Fruit fly (Drosophila melanogaster) whole organism, adult: ENCODE data around the gene GC1.

Experiments used
- CG11617 ChIP-seq: fragments of 200-800 bp; sonication (Bioruptor generic); optimal IDR thresholded peaks from 2 replicates; lab custom pipeline; 2017; ENCODE audit warnings: mild to moderate bottlenecking, missing biosample characterization, missing genetic modification reagents, missing genetic modification characterization
- CG12768 ChIP-seq: fragments of 200-800 bp; sonication (Bioruptor generic); optimal IDR thresholded peaks from 2 replicates; lab custom pipeline; 2017; ENCODE audit warnings: missing biosample characterization, missing genetic modification characterization, mild to moderate bottlenecking, moderate library complexity, missing genetic modification reagents
- CG14711 ChIP-seq: fragments of 200-800 bp; sonication (Bioruptor generic); optimal IDR thresholded peaks from 2 replicates; lab custom pipeline; 2018; ENCODE audit warnings: missing biosample characterization, mild to moderate bottlenecking, missing genetic modification characterization, moderate library complexity
- CG1620 ChIP-seq: fragments of 200-800 bp; sonication (Bioruptor generic); optimal IDR thresholded peaks from 2 replicates; lab custom pipeline; 2016; ENCODE audit warnings: missing biosample characterization, missing genetic modification characterization
- CG7045 ChIP-seq: fragments of 200-800 bp; sonication (Bioruptor generic); optimal IDR thresholded peaks from 2 replicates; lab custom pipeline; 2017; ENCODE audit warnings: missing biosample characterization, mild to moderate bottlenecking, missing genetic modification characterization
- Crg-1 ChIP-seq: fragments of 200-800 bp; sonication (Bioruptor generic); optimal IDR thresholded peaks from 2 replicates; lab custom pipeline; 2016; ENCODE audit warnings: missing biosample characterization, missing genetic modification characterization
- Hr96 ChIP-seq: fragments of 200-800 bp; sonication (Bioruptor generic); optimal IDR thresholded peaks from 2 replicates; lab custom pipeline; 2016; ENCODE audit warnings: missing biosample characterization, missing genetic modification characterization
- bab1 ChIP-seq: fragments of 200-800 bp; sonication (Bioruptor generic); optimal IDR thresholded peaks from 3 replicates; lab custom pipeline; 2019; ENCODE audit warnings: missing biosample characterization, mild to moderate bottlenecking, missing genetic modification characterization, moderate library complexity
- cnc ChIP-seq, 2 experiments: fragments of >200 bp; optimal IDR thresholded peaks; 2 replicates each; lab custom pipeline; 2017
- pad ChIP-seq: fragments of 200-800 bp; sonication (Bioruptor generic); optimal IDR thresholded peaks from 3 replicates; lab custom pipeline; 2017; ENCODE audit warnings: missing biosample characterization, missing genetic modification characterization, mild to moderate bottlenecking, moderate library complexity, missing genetic modification reagents
- toe ChIP-seq: fragments of 200-800 bp; sonication (Bioruptor generic); optimal IDR thresholded peaks from 2 replicates; lab custom pipeline; 2016; ENCODE audit warnings: missing biosample characterization, missing genetic modification characterization

DNA sequence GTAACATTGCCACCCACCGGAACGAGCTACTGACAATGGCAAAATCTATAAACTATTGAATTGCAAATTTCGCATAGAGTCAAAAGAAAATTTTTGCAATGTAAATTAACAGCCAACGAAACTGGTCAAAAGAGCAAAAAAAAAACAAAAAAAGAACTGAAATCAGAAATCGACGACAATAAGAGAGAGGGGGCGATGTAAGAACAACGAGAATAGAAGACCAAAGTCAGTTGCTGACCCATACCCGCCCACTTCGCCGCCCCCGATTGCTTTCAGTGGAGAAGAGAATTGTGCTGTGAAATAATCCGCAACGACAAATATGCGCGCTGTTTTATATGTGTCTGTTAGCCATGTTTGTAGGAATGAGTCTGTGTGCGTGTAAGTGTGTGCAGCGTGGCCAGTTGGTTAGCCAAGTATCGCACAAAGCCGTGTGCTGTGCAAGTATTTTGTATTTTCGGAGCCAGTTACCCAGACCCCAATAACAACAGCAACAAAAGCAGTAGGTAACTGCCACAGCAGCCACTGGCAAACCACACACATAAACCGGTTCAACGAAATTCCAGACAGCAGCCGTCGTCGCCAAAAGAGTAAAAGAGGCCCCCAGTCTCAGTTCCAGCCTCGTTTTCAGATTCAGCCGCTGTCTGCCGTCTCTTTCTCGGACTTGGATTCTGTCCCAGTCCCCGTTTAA is 29.9 kb upstream of the GC1 start:
- TF ChIP-seq CG1620 (GFP tag; lab: Kevin White, UChicago) (no peak), CG11617 (GFP tag; lab: Kevin White, UChicago) (no peak), Crg-1 (no peak), bab1 (GFP tag; lab: Kevin White, UChicago) (no peak), toe (GFP tag; lab: Kevin White, UChicago) (no peak), cnc (optimal IDR thresholded peaks at IDR 0.05; lab: Kevin White, UChicago) (no peak), pad (GFP tag; lab: Kevin White, UChicago) (no peak), Hr96 (GFP tag; lab: Kevin White, UChicago) (no peak), CG12768 (GFP tag; lab: Kevin White, UChicago) (no peak), CG7045 (GFP tag; lab: Kevin White, UChicago) (no peak), CG14711 (tag; lab: Kevin White, UChicago) (no peak)
